Worm (Caenorhabditis elegans): Measurements from ENCODE around the gene K08D8.2.

Gene K08D8.2

ce11 chrIV:12902430-12903110, at the start of gene K08D8.2:
K08D8.2 (plus strand) TSS chrIV:12903060.
- TF ChIP-seq R02D3.7 (tag; optimal IDR thresholded peaks at IDR 0.05), result no peak
- TF ChIP-seq nhr-23 (tag; optimal IDR thresholded peaks at IDR 0.05), result no peak
- no peak for TF ChIP-seq unc-62 (GFP tag; optimal IDR thresholded peaks at IDR 0.05)
- TF ChIP-seq fos-1 (tag; optimal IDR thresholded peaks at IDR 0.05), result peak; percentile 66
- no peak for TF ChIP-seq ztf-1 (GFP tag; conservative IDR thresholded peaks at IDR 0.05)

- TF ChIP-seq nhr-12 (tag; optimal IDR thresholded peaks at IDR 0.05) (no peak), gmeb-1 (tag; optimal IDR thresholded peaks at IDR 0.05) (peak; percentile 5), elt-1 (tag; optimal IDR thresholded peaks at IDR 0.05) (no peak), C34F6.9 (tag; optimal IDR thresholded peaks at IDR 0.05) (peak; percentile 5), nhr-6 (tag; optimal IDR thresholded peaks at IDR 0.05) (no peak), nhr-10 (tag; optimal IDR thresholded peaks at IDR 0.05) (no peak), elt-3 (tag; optimal IDR thresholded peaks at IDR 0.05) (no peak), zag-1 (tag; optimal IDR thresholded peaks at IDR 0.05) (no peak), ZK546.5 (tag; optimal IDR thresholded peaks at IDR 0.05) (no peak), nhr-23 (tag; optimal IDR thresholded peaks at IDR 0.05) (no peak), crh-2 (tag; optimal IDR thresholded peaks at IDR 0.05) (no peak), ztf-11 (tag; optimal IDR thresholded peaks at IDR 0.05) (no peak)
These were observed 48.3 kb upstream of the K08D8.2 start for ce11 chrIV:12854372-12855114.

DNA sequence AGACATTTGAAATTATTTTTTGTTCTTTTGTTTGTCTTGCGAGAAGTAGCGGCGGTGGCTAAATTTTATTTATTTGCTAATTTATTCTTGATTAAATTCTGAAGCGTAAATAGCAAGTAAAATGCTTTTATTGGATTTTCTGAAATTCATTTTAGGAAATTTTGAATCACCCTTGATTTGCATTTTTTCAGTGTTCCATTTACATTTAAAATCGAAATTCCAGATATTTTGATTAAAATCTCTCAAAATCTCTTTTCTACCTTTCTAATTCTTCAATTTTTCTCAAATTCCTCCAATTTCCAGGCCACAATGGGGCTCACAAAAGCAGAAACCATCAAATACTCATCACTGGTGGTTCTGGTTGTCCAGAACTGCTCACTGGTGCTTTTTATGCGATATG, 47.6 kb upstream of the K08D8.2 start, which contains the start of gene nstp-5:
TSS of gene nstp-5 (plus strand) at position 301 of the 400 bp plus-strand sequence.
- TF ChIP-seq lin-39 (tag; optimal IDR thresholded peaks at IDR 0.05) (no peak), ama-1 (optimal IDR thresholded peaks at IDR 0.05) (no peak), lin-13 (GFP tag; optimal IDR thresholded peaks at IDR 0.05) (no peak), blmp-1 (tag; optimal IDR thresholded peaks at IDR 0.05; ENCODE audit: insufficient read depth) (no peak), ceh-82 (tag; optimal IDR thresholded peaks at IDR 0.05) (no peak), ZK546.5 (tag; optimal IDR thresholded peaks at IDR 0.05) (no peak), C34F6.9 (tag; optimal IDR thresholded peaks at IDR 0.05) (no peak), egl-27 (tag; optimal IDR thresholded peaks at IDR 0.05) (no peak), zag-1 (tag; optimal IDR thresholded peaks at IDR 0.05) (no peak), ceh-16 (tag; optimal IDR thresholded peaks at IDR 0.05) (no peak), mbf-1 (tag; optimal IDR thresholded peaks at IDR 0.05) (no peak), nhr-237 (tag; optimal IDR thresholded peaks at IDR 0.05) (no peak), unc-62 (GFP tag; optimal IDR thresholded peaks at IDR 0.05) (no peak), nhr-11 (tag; optimal IDR thresholded peaks at IDR 0.05) (no peak), F13H6.1 (tag; optimal IDR thresholded peaks at IDR 0.05) (no peak), nhr-25 (tag; optimal IDR thresholded peaks at IDR 0.05) (no peak), unc-55 (GFP tag; optimal IDR thresholded peaks at IDR 0.05) (no peak), crh-2 (tag; optimal IDR thresholded peaks at IDR 0.05) (no peak), ztf-1 (GFP tag; conservative IDR thresholded peaks at IDR 0.05) (no peak), skn-1 (tag; optimal IDR thresholded peaks at IDR 0.05) (no peak)

ce11 chrIV:12859797-12860196, 43.1 kb upstream of the K08D8.2 start, which contains the start of gene gcy-18:
gcy-18 (plus strand) TSS chrIV:12860097.
- TF ChIP-seq snpc-4 (tag; optimal IDR thresholded peaks at IDR 0.05), result no peak
- no peak for TF ChIP-seq unc-39 (tag; optimal IDR thresholded peaks at IDR 0.05)
- no peak for TF ChIP-seq ceh-82 (tag; optimal IDR thresholded peaks at IDR 0.05)

DNA sequence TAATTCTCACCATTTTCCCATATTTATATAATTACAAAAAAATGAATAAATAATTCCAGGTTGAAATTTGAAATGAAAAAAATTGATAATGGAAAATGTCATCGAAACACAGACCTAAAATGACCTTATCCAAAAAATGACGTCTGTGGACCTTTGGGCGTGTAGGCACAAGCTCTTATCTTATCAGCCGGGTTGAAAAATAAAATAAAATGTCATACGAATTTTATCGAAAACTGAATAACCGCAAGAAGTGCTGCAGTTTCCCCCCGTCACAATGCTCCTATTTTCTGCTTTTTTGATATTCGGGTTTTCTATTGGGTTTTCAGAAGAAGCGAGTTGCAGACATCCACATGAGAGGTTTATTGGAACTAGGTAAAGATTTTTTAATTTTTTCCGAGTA, 37.0 kb upstream of the K08D8.2 start, which contains the start of gene clec-186:
TSS of gene clec-186 (plus strand) at position 226 of the 400 bp plus-strand sequence.
- TF ChIP-seq fos-1 (tag; optimal IDR thresholded peaks at IDR 0.05) (peak; percentile 91), sma-9 (GFP tag; optimal IDR thresholded peaks at IDR 0.05) (peak; percentile 54), sma-9 (tag; optimal IDR thresholded peaks at IDR 0.05) (no peak), crh-2 (tag; optimal IDR thresholded peaks at IDR 0.05) (peak; percentile 21), nhr-12 (tag; optimal IDR thresholded peaks at IDR 0.05) (no peak)

All from whole organism, L2 larva.